Fruit fly (Drosophila melanogaster) whole organism, prepupa: ENCODE data around the gene Cchl.

Experiments
- Blimp-1 ChIP-seq: fragments of 200-800 bp; sonication (Bioruptor generic); optimal IDR thresholded peaks from 3 replicates; lab custom pipeline; 2017; ENCODE audit warnings: missing biosample characterization, missing genetic modification characterization, mild to moderate bottlenecking, moderate library complexity, missing genetic modification reagents
- CG10631 ChIP-seq: fragments of 200-800 bp; sonication (Bioruptor generic); optimal IDR thresholded peaks from 2 replicates; lab custom pipeline; 2016; ENCODE audit warnings: missing biosample characterization, missing genetic modification characterization
- CG10669 ChIP-seq: fragments of 200-800 bp; sonication (Bioruptor generic); optimal IDR thresholded peaks from 3 replicates; lab custom pipeline; 2018; ENCODE audit warnings: missing biosample characterization, mild to moderate bottlenecking, missing genetic modification characterization, moderate library complexity
- CG11762 ChIP-seq: fragments of 200-800 bp; sonication (Bioruptor generic); optimal IDR thresholded peaks from 3 replicates; lab custom pipeline; 2016; ENCODE audit warnings: missing biosample characterization, missing genetic modification characterization; ENCODE audit not compliant: insufficient read depth
- CG11902 ChIP-seq: fragments of 200-800 bp; sonication (Bioruptor generic); optimal IDR thresholded peaks from 3 replicates; lab custom pipeline; 2016; ENCODE audit warnings: missing biosample characterization, missing genetic modification characterization
- CG15336 ChIP-seq: fragments of 200-800 bp; sonication (Bioruptor generic); IDR thresholded peaks from 2 replicates; pipeline ENCODE4 v1.3.6; 2022; ENCODE audit warnings: missing biosample characterization, missing genetic modification characterization
- CG3032 ChIP-seq: fragments of 200-800 bp; optimal IDR thresholded peaks from 2 replicates; lab custom pipeline; 2019; ENCODE audit warnings: missing biosample characterization, mild to moderate bottlenecking, missing genetic modification characterization, moderate library complexity
- CG31627 ChIP-seq: fragments of 200-800 bp; sonication (Bioruptor generic); optimal IDR thresholded peaks from 3 replicates; lab custom pipeline; 2016; ENCODE audit warnings: missing biosample characterization, missing genetic modification characterization
- CG32006 ChIP-seq: fragments of 200-800 bp; sonication (Bioruptor generic); optimal IDR thresholded peaks from 3 replicates; lab custom pipeline; 2017; ENCODE audit warnings: missing biosample characterization, mild to moderate bottlenecking, missing genetic modification characterization
- CG4318 ChIP-seq: fragments of 200-800 bp; sonication (Bioruptor generic); optimal IDR thresholded peaks from 3 replicates; lab custom pipeline; 2017; ENCODE audit warnings: missing biosample characterization, mild to moderate bottlenecking, missing genetic modification characterization
- CG6163 ChIP-seq: fragments of 200-800 bp; sonication (Bioruptor generic); IDR thresholded peaks from 3 replicates; pipeline ENCODE4 v1.3.6; 2022; ENCODE audit warnings: missing biosample characterization, missing genetic modification characterization
- CG6276 ChIP-seq: fragments of 200-800 bp; sonication (Bioruptor generic); optimal IDR thresholded peaks from 2 replicates; lab custom pipeline; 2017; ENCODE audit warnings: missing biosample characterization, mild to moderate bottlenecking, missing genetic modification characterization
- CG6792 ChIP-seq: fragments of 200-800 bp; sonication (Bioruptor generic); optimal IDR thresholded peaks from 3 replicates; lab custom pipeline; 2016; ENCODE audit warnings: missing biosample characterization, missing genetic modification characterization
- CG6808 ChIP-seq: fragments of 200-800 bp; sonication (Bioruptor generic); optimal IDR thresholded peaks from 3 replicates; lab custom pipeline; 2017; ENCODE audit warnings: missing biosample characterization, missing genetic modification characterization, mild to moderate bottlenecking, moderate library complexity, missing genetic modification reagents
- CG6854 ChIP-seq: fragments of 200-800 bp; sonication (Bioruptor generic); optimal IDR thresholded peaks from 2 replicates; lab custom pipeline; 2017; ENCODE audit warnings: missing biosample characterization, mild to moderate bottlenecking, missing genetic modification characterization
- CG8319 ChIP-seq: fragments of 200-800 bp; sonication (Bioruptor generic); optimal IDR thresholded peaks from 3 replicates; lab custom pipeline; 2016; ENCODE audit warnings: missing biosample characterization, missing genetic modification characterization
- CG8632 ChIP-seq: fragments of 200-800 bp; sonication (Bioruptor generic); optimal IDR thresholded peaks from 3 replicates; lab custom pipeline; 2016; ENCODE audit warnings: missing biosample characterization, missing genetic modification characterization
- CG9139 ChIP-seq: fragments of 200-800 bp; sonication (Bioruptor generic); optimal IDR thresholded peaks from 3 replicates; lab custom pipeline; 2017; ENCODE audit warnings: missing biosample characterization, mild to moderate bottlenecking, missing genetic modification characterization
- Eip93F ChIP-seq: fragments of 200-800 bp; sonication (Bioruptor generic); optimal IDR thresholded peaks from 2 replicates; lab custom pipeline; 2016; ENCODE audit warnings: missing biosample characterization, mild to moderate bottlenecking, missing genetic modification characterization
- Ets21C ChIP-seq: fragments of 200-800 bp; sonication (Bioruptor generic); optimal IDR thresholded peaks from 3 replicates; lab custom pipeline; 2016; ENCODE audit warnings: missing biosample characterization, missing genetic modification characterization
- Gug ChIP-seq: fragments of 200-800 bp; sonication (Bioruptor generic); IDR thresholded peaks from 2 replicates; pipeline ENCODE4 v1.3.6; 2022; ENCODE audit warnings: missing biosample characterization, missing genetic modification characterization
- Hr38 ChIP-seq: sonication (Bioruptor generic); optimal IDR thresholded peaks from 2 replicates; lab custom pipeline; 2016; ENCODE audit warnings: missing biosample characterization, missing genetic modification characterization
- Hr39 ChIP-seq: fragments of 200-800 bp; sonication (Bioruptor generic); optimal IDR thresholded peaks from 2 replicates; lab custom pipeline; 2016; ENCODE audit warnings: missing biosample characterization, missing genetic modification characterization
- Lpt ChIP-seq: fragments of 200-800 bp; sonication (Bioruptor generic); optimal IDR thresholded peaks from 3 replicates; lab custom pipeline; 2016; ENCODE audit warnings: missing biosample characterization, missing genetic modification characterization
- Met ChIP-seq: fragments of 200-800 bp; sonication (Bioruptor generic); optimal IDR thresholded peaks from 3 replicates; lab custom pipeline; 2016; ENCODE audit warnings: missing biosample characterization, missing genetic modification characterization
- OdsH ChIP-seq: fragments of 200-800 bp; sonication (Bioruptor generic); optimal IDR thresholded peaks from 3 replicates; lab custom pipeline; 2016; ENCODE audit warnings: missing biosample characterization, missing genetic modification characterization
- Sox102F ChIP-seq: fragments of 200-800 bp; sonication (Bioruptor generic); optimal IDR thresholded peaks from 2 replicates; lab custom pipeline; 2016; ENCODE audit warnings: missing biosample characterization, mild to moderate bottlenecking, missing genetic modification characterization
- Sox15 ChIP-seq: fragments of 200-800 bp; sonication (Bioruptor generic); optimal IDR thresholded peaks from 3 replicates; lab custom pipeline; 2016; ENCODE audit warnings: missing biosample characterization, missing genetic modification characterization
- achi ChIP-seq: fragments of 200-800 bp; sonication (Bioruptor generic); optimal IDR thresholded peaks from 3 replicates; lab custom pipeline; 2016; ENCODE audit warnings: missing biosample characterization, missing genetic modification characterization
- acj6 ChIP-seq: fragments of 200-800 bp; sonication (Bioruptor generic); optimal IDR thresholded peaks from 3 replicates; lab custom pipeline; 2016; ENCODE audit warnings: missing biosample characterization, missing genetic modification characterization
- dac ChIP-seq: fragments of 200-800 bp; sonication (Bioruptor generic); optimal IDR thresholded peaks from 2 replicates; lab custom pipeline; 2017; ENCODE audit warnings: missing biosample characterization, mild to moderate bottlenecking, missing genetic modification characterization
- eg ChIP-seq: fragments of 200-800 bp; sonication (Bioruptor generic); IDR thresholded peaks from 3 replicates; pipeline ENCODE4 v1.3.6; 2022; ENCODE audit warnings: missing biosample characterization, missing genetic modification characterization
- fd59A ChIP-seq: fragments of 200-800 bp; sonication (Bioruptor generic); optimal IDR thresholded peaks from 2 replicates; lab custom pipeline; 2017; ENCODE audit warnings: missing biosample characterization, mild to moderate bottlenecking, missing genetic modification characterization, missing genetic modification reagents
- fd85E ChIP-seq: fragments of 200-800 bp; sonication (Bioruptor generic); optimal IDR thresholded peaks from 3 replicates; lab custom pipeline; 2016; ENCODE audit warnings: missing biosample characterization, missing genetic modification characterization
- fkh ChIP-seq: fragments of 200-800 bp; sonication (Bioruptor generic); optimal IDR thresholded peaks from 3 replicates; lab custom pipeline; 2017; ENCODE audit warnings: missing biosample characterization, mild to moderate bottlenecking, missing genetic modification characterization, moderate library complexity
- lz ChIP-seq: fragments of 200-800 bp; sonication (Bioruptor generic); optimal IDR thresholded peaks from 3 replicates; lab custom pipeline; 2016; ENCODE audit warnings: missing biosample characterization, missing genetic modification characterization
- pdm3 ChIP-seq: fragments of 200-800 bp; sonication (Bioruptor generic); optimal IDR thresholded peaks from 3 replicates; lab custom pipeline; 2016; ENCODE audit warnings: missing biosample characterization, missing genetic modification characterization
- spab ChIP-seq: fragments of 200-800 bp; sonication (Bioruptor generic); optimal IDR thresholded peaks from 2 replicates; lab custom pipeline; 2017; ENCODE audit warnings: missing biosample characterization, mild to moderate bottlenecking, missing genetic modification characterization, missing genetic modification reagents
- ss ChIP-seq, 2 experiments: fragments of 200-800 bp; sonication (Bioruptor generic); optimal IDR thresholded peaks; 2 replicates in 1 of 2; 3 replicates in 1 of 2; lab custom pipeline; 2017 to 2018; ENCODE audit warnings: mild to moderate bottlenecking in 2 of 2, missing biosample characterization in 2 of 2, missing genetic modification characterization in 2 of 2, moderate library complexity in 1 of 2
- svp ChIP-seq: fragments of 200-800 bp; sonication (Bioruptor generic); peaks from one replicate; lab custom pipeline; 2016; ENCODE audit warnings: missing biosample characterization, missing genetic modification characterization
- topi ChIP-seq: fragments of 200-800 bp; sonication (Bioruptor generic); optimal IDR thresholded peaks from 3 replicates; lab custom pipeline; 2016; ENCODE audit warnings: missing biosample characterization, missing genetic modification characterization
- vri ChIP-seq: fragments of 200-800 bp; sonication (Bioruptor generic); optimal IDR thresholded peaks from 3 replicates; lab custom pipeline; 2016; ENCODE audit warnings: missing biosample characterization, mild to moderate bottlenecking, missing genetic modification characterization

Cchl gene

DNA sequence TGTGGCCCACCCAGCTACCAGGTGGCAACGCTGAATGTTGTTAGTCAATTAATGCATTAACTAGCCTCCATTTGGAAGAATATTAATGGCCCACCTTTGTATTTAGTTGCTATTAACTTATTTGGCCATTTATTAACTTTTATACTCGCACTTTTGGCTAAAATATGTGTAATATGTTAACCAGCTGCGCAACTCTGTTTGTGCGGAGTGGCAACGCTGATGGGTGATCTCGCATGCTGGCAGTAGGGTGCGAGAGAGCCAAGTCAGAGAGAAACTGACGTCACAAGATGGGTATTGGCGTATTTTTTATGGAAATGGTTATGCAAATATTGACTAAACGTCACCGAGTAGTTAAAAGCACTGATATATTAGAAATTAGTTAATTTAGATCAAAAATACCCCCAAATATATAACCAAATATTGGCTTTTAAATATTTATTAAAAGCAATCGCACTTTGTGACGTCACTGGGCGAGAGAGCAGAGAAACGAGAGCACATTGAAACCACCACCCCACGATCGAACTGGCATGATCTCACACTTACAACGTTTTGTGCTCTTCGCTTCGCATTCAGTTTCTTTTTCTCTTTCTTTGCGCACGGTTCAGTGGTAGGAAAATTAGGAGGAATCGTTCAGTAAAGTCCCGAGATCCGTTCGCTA lies 14.5 kb upstream of the Cchl start, which contains the start of gene how (continued):
- TF ChIP-seq CG11762 (GFP tag; lab: Kevin White, UChicago): no peak
- TF ChIP-seq CG6276 (GFP tag; lab: Kevin White, UChicago): no peak
- TF ChIP-seq topi (GFP tag; lab: Kevin White, UChicago): peak; percentile 44
- no peak for TF ChIP-seq pdm3
- peak; percentile 41 for TF ChIP-seq lz (GFP tag; lab: Kevin White, UChicago)
- TF ChIP-seq fkh (GFP tag; lab: Kevin White, UChicago): peak; percentile 7
- no peak for TF ChIP-seq spab (GFP tag; lab: Kevin White, UChicago)
- TF ChIP-seq CG3032 (tag; lab: Kevin White, UChicago): peak; percentile 11
- peak; percentile 50 for TF ChIP-seq CG15336 (GFP tag; lab: Robert Waterston, UW)
- peak; percentile 41 for TF ChIP-seq CG31627 (GFP tag; lab: Kevin White, UChicago)
- TF ChIP-seq CG11902 (GFP tag; lab: Kevin White, UChicago): no peak
- TF ChIP-seq ss (GFP tag; optimal IDR thresholded peaks at IDR 0.05; lab: Kevin White, UChicago): peak in 1 of 2 experiments; percentile 4
- peak; percentile 20 for TF ChIP-seq Sox15 (GFP tag; lab: Kevin White, UChicago)
- TF ChIP-seq Sox102F: peak; percentile 32
- no peak for TF ChIP-seq CG4318 (GFP tag; lab: Kevin White, UChicago)
- TF ChIP-seq CG9139 (GFP tag; lab: Kevin White, UChicago): no peak
- TF ChIP-seq CG6808 (GFP tag; lab: Kevin White, UChicago): peak; percentile 20
- TF ChIP-seq fd85E (GFP tag; lab: Kevin White, UChicago): no peak
- TF ChIP-seq Hr39 (GFP tag; lab: Kevin White, UChicago): peak; percentile 45
- TF ChIP-seq CG8319 (GFP tag; lab: Kevin White, UChicago): no peak
- TF ChIP-seq dac (GFP tag; lab: Kevin White, UChicago): no peak
- TF ChIP-seq CG6163 (GFP tag; lab: Robert Waterston, UW): peak; percentile 26; the same call in 1 of the 3 replicates
- TF ChIP-seq CG8632 (GFP tag; lab: Kevin White, UChicago): peak; percentile 44
- TF ChIP-seq CG32006 (GFP tag; lab: Kevin White, UChicago): peak; percentile 32
- TF ChIP-seq vri (GFP tag; lab: Kevin White, UChicago): no peak
- TF ChIP-seq fd59A (GFP tag; lab: Kevin White, UChicago): no peak
- peak; percentile 42 for TF ChIP-seq Met (GFP tag; lab: Kevin White, UChicago)
- TF ChIP-seq Lpt (GFP tag; lab: Kevin White, UChicago): peak; percentile 27
- TF ChIP-seq svp: no peak
- TF ChIP-seq acj6 (GFP tag; lab: Kevin White, UChicago): no peak
- TF ChIP-seq Ets21C (GFP tag; lab: Kevin White, UChicago): no peak
- TF ChIP-seq CG6792 (GFP tag; lab: Kevin White, UChicago): no peak
- TF ChIP-seq Hr38: no peak
- peak; percentile 19 for TF ChIP-seq CG10631 (GFP tag; lab: Kevin White, UChicago)
- no peak for TF ChIP-seq Blimp-1 (GFP tag; lab: Kevin White, UChicago)
- TF ChIP-seq achi: no peak
- TF ChIP-seq CG10669 (GFP tag; lab: Kevin White, UChicago): no peak
- no peak for TF ChIP-seq Gug (GFP tag; lab: Robert Waterston, UW)
- 0 out of 3 replicates have a peak, but pooled peaks have one; percentile 24 for TF ChIP-seq eg (GFP tag; lab: Robert Waterston, UW)
- peak; percentile 55 for TF ChIP-seq CG6854 (GFP tag; lab: Kevin White, UChicago)
- TF ChIP-seq OdsH: peak; percentile 13
- TF ChIP-seq Eip93F (GFP tag; lab: Kevin White, UChicago): no peak
